Worm (Caenorhabditis elegans): ENCODE measurements around the gene F36F12.1.

Gene F36F12.1

ce11 chrV:2103118-2103517, at the start of gene F36F12.1:
Gene F36F12.1 (minus strand): TSS chrV:2103218.
- no peak for TF ChIP-seq zfp-3 (GFP tag; conservative IDR thresholded peaks at IDR 0.05)
- no peak for TF ChIP-seq nhr-102 (tag; optimal IDR thresholded peaks at IDR 0.05)
- no peak for TF ChIP-seq unc-39 (tag; optimal IDR thresholded peaks at IDR 0.05)
- TF ChIP-seq fkh-10 (GFP tag; optimal IDR thresholded peaks at IDR 0.05), result no peak
- TF ChIP-seq duxl-1 (tag; optimal IDR thresholded peaks at IDR 0.05; ENCODE audit: poor library complexity), result no peak
- TF ChIP-seq ceh-44 (GFP tag; IDR thresholded peaks at IDR 0.05), result no peak
- TF ChIP-seq snpc-1.2 (GFP tag; IDR thresholded peaks at IDR 0.05), result no peak
- no peak for TF ChIP-seq dmd-8 (GFP tag; IDR thresholded peaks at IDR 0.05)
- no peak for TF ChIP-seq ceh-20 (GFP tag; IDR thresholded peaks at IDR 0.05)
- TF ChIP-seq Y5F2A.4 (GFP tag; optimal IDR thresholded peaks at IDR 0.05), result no peak
- TF ChIP-seq mes-2 (tag; optimal IDR thresholded peaks at IDR 0.05; ENCODE audit: poor library complexity, severe bottlenecking), result no peak

ce11 chrV:2151458-2151857, 48.4 kb upstream of the F36F12.1 start, which contains the start of gene srbc-24:
Gene srbc-24 (plus strand): TSS chrV:2151758.
- no peak for TF ChIP-seq zag-1 (tag; optimal IDR thresholded peaks at IDR 0.05)

ce11 chrV:2150876-2151275, 47.9 kb upstream of the F36F12.1 start, which contains the start of gene C45H4.13:
Gene C45H4.13 (minus strand): TSS chrV:2150976.
- no peak for TF ChIP-seq ZK337.2 (GFP tag; IDR thresholded peaks at IDR 0.05)
- TF ChIP-seq unc-39 (tag; optimal IDR thresholded peaks at IDR 0.05), result no peak
- TF ChIP-seq mep-1 (tag; optimal IDR thresholded peaks at IDR 0.05), result no peak
- TF ChIP-seq mes-2 (tag; optimal IDR thresholded peaks at IDR 0.05; ENCODE audit: poor library complexity, severe bottlenecking), result no peak
- TF ChIP-seq Y5F2A.4 (GFP tag; optimal IDR thresholded peaks at IDR 0.05), result no peak
- no peak for TF ChIP-seq nhr-42 (GFP tag; IDR thresholded peaks at IDR 0.05)
- TF ChIP-seq pqm-1 (tag; optimal IDR thresholded peaks at IDR 0.05), result no peak
- TF ChIP-seq duxl-1 (tag; optimal IDR thresholded peaks at IDR 0.05; ENCODE audit: poor library complexity), result no peak
- TF ChIP-seq vab-7 (GFP tag; IDR thresholded peaks at IDR 0.05), result no peak
- TF ChIP-seq aly-2 (tag; optimal IDR thresholded peaks at IDR 0.05), result no peak
- TF ChIP-seq Y75B8A.6 (GFP tag; IDR thresholded peaks at IDR 0.05), result no peak
- TF ChIP-seq ceh-20 (GFP tag; IDR thresholded peaks at IDR 0.05), result no peak
- no peak for TF ChIP-seq nhr-6 (tag; optimal IDR thresholded peaks at IDR 0.05)
- TF ChIP-seq T20F7.1 (GFP tag; optimal IDR thresholded peaks at IDR 0.05), result no peak
- TF ChIP-seq hif-1 (tag; optimal IDR thresholded peaks at IDR 0.05), result no peak
- no peak for TF ChIP-seq snpc-1.2 (GFP tag; IDR thresholded peaks at IDR 0.05)
- TF ChIP-seq aha-1 (tag), result no peak
- TF ChIP-seq ctbp-1 (GFP tag; IDR thresholded peaks at IDR 0.05), result no peak
- TF ChIP-seq lin-29 (GFP tag; IDR thresholded peaks at IDR 0.05), result no peak
- no peak for TF ChIP-seq lin-15B (tag; optimal IDR thresholded peaks at IDR 0.05)

- no peak for TF ChIP-seq D1046.2 (GFP tag; IDR thresholded peaks at IDR 0.05)
- no peak for TF ChIP-seq madf-9 (GFP tag; conservative IDR thresholded peaks at IDR 0.05)
- TF ChIP-seq pqm-1 (tag; optimal IDR thresholded peaks at IDR 0.05), result no peak
- TF ChIP-seq nhr-42 (GFP tag; IDR thresholded peaks at IDR 0.05), result no peak
- no peak for TF ChIP-seq dmd-8 (GFP tag; IDR thresholded peaks at IDR 0.05)
- TF ChIP-seq zip-2 (tag; optimal IDR thresholded peaks at IDR 0.05), result no peak
- TF ChIP-seq unc-62 (GFP tag; optimal IDR thresholded peaks at IDR 0.05 in 1 of 2), result no peak
- no peak for TF ChIP-seq unc-62 (tag; optimal IDR thresholded peaks at IDR 0.05)
- TF ChIP-seq lim-7 (GFP tag; IDR thresholded peaks at IDR 0.05), result no peak
- no peak for TF ChIP-seq ZK546.5 (tag; optimal IDR thresholded peaks at IDR 0.05)
- TF ChIP-seq mdt-29 (GFP tag; IDR thresholded peaks at IDR 0.05), result no peak
Measured at ce11 chrV:2149432-2149831, 46.4 kb upstream of the F36F12.1 start, which contains the start of gene C45H4.21. Gene C45H4.21 (minus strand): TSS chrV:2149532.

ce11 chrV:2146795-2147194, 43.8 kb upstream of the F36F12.1 start, which contains the start of gene srbc-20:
Gene srbc-20 (plus strand): TSS chrV:2147095.
- no peak for TF ChIP-seq Y5F2A.4 (GFP tag; optimal IDR thresholded peaks at IDR 0.05)
- TF ChIP-seq egl-27 (tag; optimal IDR thresholded peaks at IDR 0.05), result no peak
- no peak for TF ChIP-seq hmg-1.1 (GFP tag; IDR thresholded peaks at IDR 0.05)

Data from whole organism, L4 larva.